Fruit fly (Drosophila melanogaster): ENCODE results near the gene CG32365.

The CG32365 gene

DNA sequence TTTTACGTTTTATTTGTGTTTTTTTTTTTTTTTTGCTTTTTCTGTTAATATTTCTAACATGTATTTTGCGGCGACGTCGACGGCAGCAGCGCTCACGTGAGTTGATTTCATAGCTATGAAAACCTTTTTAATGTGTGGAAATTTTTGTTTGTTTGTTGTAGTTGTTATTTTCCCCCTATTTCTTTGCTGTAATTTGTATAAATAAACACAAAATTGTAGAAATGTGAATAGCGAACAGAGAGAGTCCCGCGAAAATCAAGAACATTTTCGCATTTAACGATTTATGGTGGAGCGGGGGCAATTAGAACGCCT, 12.3 kb upstream of the CG32365 start:
- TF ChIP-seq CG6689 (GFP tag; IDR thresholded peaks at IDR 0.05) (no peak), Adf1 (GFP tag; IDR thresholded peaks at IDR 0.05) (peak; percentile 81), cas (GFP tag; IDR thresholded peaks at IDR 0.05) (no peak), CG42726 (GFP tag; IDR thresholded peaks at IDR 0.05; ENCODE audit: partially characterized antibody) (no peak), CG11504 (tag; optimal IDR thresholded peaks at IDR 0.05) (no peak), knrl (GFP tag; IDR thresholded peaks at IDR 0.05; ENCODE audit: partially characterized antibody) (no peak), chinmo (GFP tag; IDR thresholded peaks at IDR 0.05; ENCODE audit: partially characterized antibody) (0 out of 4 replicates have a peak, but pooled peaks have one; percentile 5), Oli (tag; optimal IDR thresholded peaks at IDR 0.05) (no peak), cwo (GFP tag; optimal IDR thresholded peaks at IDR 0.05) (peak; percentile 85), sqz (GFP tag; optimal IDR thresholded peaks at IDR 0.05) (no peak), CG10366 (GFP tag; IDR thresholded peaks at IDR 0.05) (no peak), Hr78 (GFP tag; optimal IDR thresholded peaks at IDR 0.05) (no peak), schlank (tag; optimal IDR thresholded peaks at IDR 0.05) (no peak), sd (tag; optimal IDR thresholded peaks at IDR 0.05) (peak; percentile 5), Drgx (GFP tag; IDR thresholded peaks at IDR 0.05) (peak; percentile 58; the same call in 1 of the 2 replicates), CG32772 (GFP tag; IDR thresholded peaks at IDR 0.05) (no peak), fd64A (GFP tag; optimal IDR thresholded peaks at IDR 0.05) (no peak), CG5245 (GFP tag; optimal IDR thresholded peaks at IDR 0.05) (no peak), eve (GFP tag; optimal IDR thresholded peaks at IDR 0.05) (peak in 1 of 2 experiments; percentile 3), Lim3 (GFP tag; IDR thresholded peaks at IDR 0.05) (no peak), CG10979 (tag; optimal IDR thresholded peaks at IDR 0.05) (no peak), Fer2 (tag; optimal IDR thresholded peaks at IDR 0.05) (no peak), fd96Cb (tag; optimal IDR thresholded peaks at IDR 0.05) (no peak), stc (GFP tag; IDR thresholded peaks at IDR 0.05) (0 out of 2 replicates have a peak, but pooled peaks have one; percentile 29), Aef1 (GFP tag; IDR thresholded peaks at IDR 0.05) (no peak), Jarid2 (GFP tag; optimal IDR thresholded peaks at IDR 0.05) (no peak), Ssrp (tag; optimal IDR thresholded peaks at IDR 0.05) (no peak), CG15479 (GFP tag; optimal IDR thresholded peaks at IDR 0.05) (no peak)

DNA sequence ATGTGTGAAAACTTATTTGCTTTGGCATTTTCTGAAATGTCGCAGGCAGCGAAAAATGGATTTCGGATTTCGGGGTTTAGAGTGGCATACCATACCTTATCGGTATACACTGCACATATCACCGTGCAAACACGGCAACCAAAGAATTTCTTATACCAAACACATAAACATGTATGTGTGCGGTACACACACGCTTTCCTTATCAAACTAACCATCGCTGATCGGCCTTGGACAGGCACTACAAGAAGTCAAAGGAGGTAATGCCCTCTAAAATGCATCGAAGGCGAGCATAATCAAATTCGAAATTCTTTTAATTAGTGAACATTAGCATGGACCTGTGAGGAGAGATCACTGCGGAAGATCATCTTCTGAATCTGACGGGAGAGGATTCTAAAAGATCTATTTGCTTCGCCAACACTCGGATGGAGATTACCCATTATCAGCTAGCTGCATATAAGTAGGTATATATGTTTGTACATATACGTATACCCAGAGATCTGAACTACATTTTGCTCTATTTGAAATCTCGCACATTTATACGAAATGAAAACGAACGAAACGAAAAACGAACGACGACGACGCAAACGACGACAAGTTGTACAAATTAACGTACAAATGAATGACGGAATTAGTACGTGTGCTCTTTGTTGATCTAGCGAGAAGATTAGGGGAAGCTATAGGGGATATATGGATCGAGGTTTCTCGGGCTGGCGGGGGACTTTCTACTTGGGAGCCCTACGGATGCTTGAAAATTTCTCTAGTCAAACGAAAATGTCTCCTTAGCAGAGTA, 10.3 kb upstream of the CG32365 start:
- TF ChIP-seq danr (GFP tag; IDR thresholded peaks at IDR 0.05) (no peak), CG8765 (GFP tag; IDR thresholded peaks at IDR 0.05) (no peak), lab (GFP tag; optimal IDR thresholded peaks at IDR 0.05) (no peak), lmd (GFP tag; IDR thresholded peaks at IDR 0.05) (no peak), croc (GFP tag; conservative IDR thresholded peaks at IDR 0.05) (no peak), pb (GFP tag; optimal IDR thresholded peaks at IDR 0.05) (no peak), CG13624 (GFP tag; optimal IDR thresholded peaks at IDR 0.05) (no peak), Ravus (GFP tag; IDR thresholded peaks at IDR 0.05) (no peak), tgo (GFP tag; IDR thresholded peaks at IDR 0.05) (no peak), chif (GFP tag; optimal IDR thresholded peaks at IDR 0.05) (no peak), Awh (GFP tag; IDR thresholded peaks at IDR 0.05) (0 out of 2 replicates have a peak, but pooled peaks have one; percentile 14), C15 (GFP tag; IDR thresholded peaks at IDR 0.05) (no peak), CG17568 (GFP tag; optimal IDR thresholded peaks at IDR 0.05) (no peak), org-1 (GFP tag; optimal IDR thresholded peaks at IDR 0.05) (no peak), Dp (GFP tag; optimal IDR thresholded peaks at IDR 0.05) (no peak), sqz (GFP tag; optimal IDR thresholded peaks at IDR 0.05) (peak; percentile 11), dpn (GFP tag; optimal IDR thresholded peaks at IDR 0.05) (no peak), Mrtf (GFP tag; IDR thresholded peaks at IDR 0.05) (no peak), fd102C (GFP tag; optimal IDR thresholded peaks at IDR 0.05) (no peak), Atf6 (GFP tag; IDR thresholded peaks at IDR 0.05) (0 out of 2 replicates have a peak, but pooled peaks have one; percentile 9), Side (GFP tag; optimal IDR thresholded peaks at IDR 0.05) (no peak), CG1832 (GFP tag; optimal IDR thresholded peaks at IDR 0.05) (no peak), Hr78 (GFP tag; optimal IDR thresholded peaks at IDR 0.05) (peak in 1 of 2 experiments; percentile 48), CG17612 (GFP tag; IDR thresholded peaks at IDR 0.05) (no peak)

Data from whole organism, embryonic.